Fruit fly (Drosophila melanogaster): Measurements from ENCODE around the gene Qtzl.
"Not testable (repeated sequence)": the region's sequence is repeated elsewhere in the genome, so short reads cannot be mapped to it uniquely, and the experiment has no call there.

DNA sequence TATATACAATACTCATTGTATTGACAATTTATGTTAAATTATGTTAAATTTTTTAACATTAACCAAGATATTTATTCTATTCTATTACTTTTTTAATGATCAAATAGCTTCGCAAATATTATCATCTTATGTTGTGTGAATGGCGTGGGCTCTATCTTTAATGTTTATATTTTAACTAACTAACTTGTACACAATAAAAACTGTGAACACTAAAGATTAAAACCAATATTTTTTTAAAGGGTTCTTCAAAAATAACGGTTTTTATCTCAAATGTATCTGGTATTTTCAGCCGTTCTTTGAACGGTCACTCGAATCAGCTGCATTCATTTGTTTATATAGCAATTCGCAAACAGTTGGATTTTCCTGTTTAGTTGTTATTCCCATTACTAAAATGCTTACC lies 2.9 kb upstream of the Qtzl start, which contains the start of gene Ada1-2:
- not testable (repeated sequence) for TF ChIP-seq CG34376 (GFP tag; optimal IDR thresholded peaks at IDR 0.05); CTCF (GFP tag; optimal IDR thresholded peaks at IDR 0.05); CG16863 (GFP tag; optimal IDR thresholded peaks at IDR 0.05); Meics (GFP tag; optimal IDR thresholded peaks at IDR 0.05); CG14667 (GFP tag; IDR thresholded peaks at IDR 0.05); oc (tag; optimal IDR thresholded peaks at IDR 0.05); gfzf (GFP tag; optimal IDR thresholded peaks at IDR 0.05); ap (GFP tag; IDR thresholded peaks at IDR 0.05); CG12391 (tag; optimal IDR thresholded peaks at IDR 0.05); CG12769 (tag; optimal IDR thresholded peaks at IDR 0.05); ATbp (GFP tag; optimal IDR thresholded peaks at IDR 0.05); CG16813 (GFP tag; IDR thresholded peaks at IDR 0.05; ENCODE audit: partially characterized antibody); CG17385 (GFP tag; optimal IDR thresholded peaks at IDR 0.05)

All from whole organism, embryonic.